Fruit fly (Drosophila melanogaster): ENCODE data around the gene CG31431.
A peak's percentile ranks its signal among the peaks of the same experiment; 100 is the strongest.

DNA sequence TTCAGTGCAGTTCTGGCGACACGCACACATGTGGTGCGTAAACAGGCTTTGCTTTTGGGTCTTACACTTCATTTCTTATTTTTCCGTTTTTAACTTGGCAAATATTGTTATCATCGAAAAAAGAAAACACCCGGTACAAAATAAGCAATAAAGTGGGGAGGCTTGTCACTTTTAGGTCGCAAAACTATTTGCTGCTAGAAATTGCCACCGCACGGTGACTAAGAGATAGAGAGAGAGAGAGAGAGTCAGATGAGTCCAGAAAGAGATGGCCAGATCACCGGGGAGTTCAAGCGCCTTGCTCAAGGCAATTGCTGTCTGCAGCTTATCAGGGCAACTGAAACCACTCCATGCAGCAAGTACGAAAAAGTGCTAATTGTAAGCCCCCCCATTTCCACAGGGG, 20.3 kb downstream of the CG31431 start:
- TF ChIP-seq CG8159 (tag; optimal IDR thresholded peaks at IDR 0.05), result no peak
- no peak for TF ChIP-seq fd96Ca (GFP tag; IDR thresholded peaks at IDR 0.05)
- TF ChIP-seq CG34367 (tag; optimal IDR thresholded peaks at IDR 0.05), result no peak
- no peak for TF ChIP-seq CG13204 (GFP tag; optimal IDR thresholded peaks at IDR 0.05)
- no peak for TF ChIP-seq CG17806 (tag; optimal IDR thresholded peaks at IDR 0.05)
- peak; percentile 32 for TF ChIP-seq CG14655 (GFP tag; optimal IDR thresholded peaks at IDR 0.05)
- no peak for TF ChIP-seq D1 (tag; optimal IDR thresholded peaks at IDR 0.05)
- no peak for TF ChIP-seq CG32121 (GFP tag; IDR thresholded peaks at IDR 0.05)
- no peak for TF ChIP-seq Pif1A (GFP tag; optimal IDR thresholded peaks at IDR 0.05)
- TF ChIP-seq CG12605 (GFP tag; IDR thresholded peaks at IDR 0.05), result no peak
- no peak for TF ChIP-seq Ets98B (GFP tag; IDR thresholded peaks at IDR 0.05)
